Worm (Caenorhabditis elegans): ENCODE results near the gene eor-1.

ce11 chrIV:4763844-4764243, 35.1 kb downstream of the eor-1 start, which contains the start of gene Y17G9B.2:
- TF ChIP-seq F39B2.1 (GFP tag; IDR thresholded peaks at IDR 0.05) (no peak), sea-2 (GFP tag; IDR thresholded peaks at IDR 0.05) (no peak), ama-1 (optimal IDR thresholded peaks at IDR 0.05) (no peak), ama-1 (GFP tag; optimal IDR thresholded peaks at IDR 0.05) (no peak), F37B4.10 (GFP tag; IDR thresholded peaks at IDR 0.05) (no peak), snpc-4 (GFP tag; optimal IDR thresholded peaks at IDR 0.05) (no peak), snpc-4 (tag; optimal IDR thresholded peaks at IDR 0.05) (no peak), ZK185.1 (tag; optimal IDR thresholded peaks at IDR 0.05; ENCODE audit: poor library complexity, severe bottlenecking) (no peak), nhr-179 (tag; optimal IDR thresholded peaks at IDR 0.05) (no peak), Y56A3A.18 (GFP tag; IDR thresholded peaks at IDR 0.05) (no peak)

Data from whole organism, young adult.